Worm (Caenorhabditis elegans) whole organism, L4/young adult: ENCODE data around the gene C53A5.2.

ENCODE experiments used
- W03F9.2 ChIP-seq: fragments of 150-350 bp; optimal IDR thresholded peaks from 2 replicates; lab custom pipeline; 2014; ENCODE audit warnings: missing biosample characterization, missing genetic modification characterization
- him-1 ChIP-seq: sonication (generic microtip); optimal IDR thresholded peaks from 2 replicates; lab custom pipeline; 2016; ENCODE audit warnings: missing genotype, missing genetic modification reagents, missing genetic modification characterization, missing compliant biosample characterization

DNA sequence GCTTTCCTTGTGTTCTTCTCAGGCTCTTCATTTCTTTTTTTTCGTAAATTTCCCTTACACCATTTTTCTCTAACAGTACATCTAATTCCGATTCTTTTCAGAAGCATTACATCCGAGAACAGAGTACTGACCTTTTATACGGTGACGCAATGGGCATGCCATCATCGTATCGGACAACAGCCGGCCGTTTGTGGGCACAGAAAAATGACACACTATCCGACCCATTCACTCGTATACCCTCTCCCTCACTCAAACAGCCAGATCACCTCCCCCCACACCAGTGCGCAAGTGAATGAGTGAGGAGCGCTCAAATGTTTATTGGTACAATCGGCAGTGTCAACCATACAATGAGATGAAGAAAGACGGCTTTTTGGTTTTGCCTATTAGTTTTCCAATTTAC, 21.9 kb downstream of the C53A5.2 start, which contains the start of gene R02D5.24:
- TF ChIP-seq him-1 (tag; lab: Kevin White, UChicago) = no peak
- no peak for TF ChIP-seq W03F9.2 (tag; lab: Kevin White, UChicago)
